Fruit fly (Drosophila melanogaster) whole organism, embryonic: Measurements from ENCODE around the gene CAH16.

Source experiments
- Atf3 ChIP-seq: fragments of 200-800 bp; sonication (Bioruptor generic); optimal IDR thresholded peaks from 3 replicates; lab custom pipeline; 2016; ENCODE audit warnings: missing biosample characterization, missing genetic modification characterization
- Blimp-1 ChIP-seq: fragments of 200-800 bp; sonication (Bioruptor generic); optimal IDR thresholded peaks from 3 replicates; lab custom pipeline; 2018; ENCODE audit warnings: missing biosample characterization, missing genetic modification characterization, mild to moderate bottlenecking, moderate library complexity, missing genetic modification reagents
- CG10366 ChIP-seq: fragments of 200-800 bp; sonication (Bioruptor generic); IDR thresholded peaks from 2 replicates; pipeline ENCODE4 v1.3.6; 2022; ENCODE audit warnings: missing biosample characterization, missing genetic modification characterization
- CG11085 ChIP-seq: fragments of 200-800 bp; sonication (Bioruptor generic); IDR thresholded peaks from 2 replicates; pipeline ENCODE4 v1.3.6; 2022; ENCODE audit warnings: missing biosample characterization, missing genetic modification characterization
- CG11723 ChIP-seq: fragments of 200-800 bp; sonication (Bioruptor generic); optimal IDR thresholded peaks from 2 replicates; lab custom pipeline; 2017; ENCODE audit warnings: missing biosample characterization, mild to moderate bottlenecking, missing genetic modification characterization
- CG12071 ChIP-seq: fragments of 200-800 bp; sonication (Bioruptor generic); optimal IDR thresholded peaks from 3 replicates; lab custom pipeline; 2018; ENCODE audit warnings: missing biosample characterization, mild to moderate bottlenecking, missing genetic modification characterization
- CG12769 ChIP-seq: fragments of 200-800 bp; sonication (Bioruptor generic); optimal IDR thresholded peaks from 2 replicates; lab custom pipeline; 2019; ENCODE audit warnings: missing biosample characterization, mild to moderate bottlenecking, missing genetic modification characterization, moderate library complexity
- CG13296 ChIP-seq: fragments of 200-800 bp; sonication (Bioruptor generic); optimal IDR thresholded peaks from 3 replicates; lab custom pipeline; 2018; ENCODE audit warnings: missing biosample characterization, mild to moderate bottlenecking, missing genetic modification characterization
- CG14965 ChIP-seq: fragments of 200-800 bp; sonication (Bioruptor generic); optimal IDR thresholded peaks from 2 replicates; lab custom pipeline; 2016; ENCODE audit warnings: missing biosample characterization, missing genetic modification characterization, borderline replicate concordance
- CG1603 ChIP-seq: fragments of 200-800 bp; sonication (Bioruptor generic); optimal IDR thresholded peaks from 2 replicates; lab custom pipeline; 2019; ENCODE audit warnings: missing biosample characterization, mild to moderate bottlenecking, missing genetic modification characterization, moderate library complexity
- CG1647 ChIP-seq: fragments of 200-800 bp; sonication (Bioruptor generic); optimal IDR thresholded peaks from 3 replicates; lab custom pipeline; 2016; ENCODE audit warnings: missing biosample characterization, missing genetic modification characterization
- CG17912 ChIP-seq: fragments of 200-800 bp; sonication (Bioruptor generic); optimal IDR thresholded peaks from 2 replicates; lab custom pipeline; 2018; ENCODE audit warnings: missing biosample characterization, mild to moderate bottlenecking, missing genetic modification characterization
- CG33557 ChIP-seq: fragments of 200-800 bp; sonication (Bioruptor generic); optimal IDR thresholded peaks from 2 replicates; lab custom pipeline; 2019; ENCODE audit warnings: missing biosample characterization, mild to moderate bottlenecking, missing genetic modification characterization, moderate library complexity
- CG42726 ChIP-seq: fragments of 200-800 bp; sonication (Bioruptor generic); IDR thresholded peaks from 2 replicates; pipeline ENCODE4 v1.3.6; 2022; ENCODE audit warnings: missing biosample characterization, missing genetic modification characterization; ENCODE audit not compliant: partially characterized antibody
- CG4360 ChIP-seq: fragments of 200-800 bp; sonication (Bioruptor generic); IDR thresholded peaks from 2 replicates; pipeline ENCODE4 v1.3.6; 2022; ENCODE audit warnings: missing biosample characterization, missing genetic modification characterization
- CG4404 ChIP-seq: fragments of 200-800 bp; sonication (Bioruptor generic); IDR thresholded peaks from 2 replicates; pipeline ENCODE4 v1.3.6; 2022; ENCODE audit warnings: missing biosample characterization, missing genetic modification characterization
- CG5245 ChIP-seq: fragments of 200-800 bp; sonication (Bioruptor generic); optimal IDR thresholded peaks from 3 replicates; lab custom pipeline; 2016; ENCODE audit warnings: missing biosample characterization, missing genetic modification characterization
- CG9609 ChIP-seq: fragments of 200-800 bp; sonication (Bioruptor generic); optimal IDR thresholded peaks from 3 replicates; lab custom pipeline; 2016; ENCODE audit warnings: missing biosample characterization, missing genetic modification characterization
- Camta ChIP-seq: fragments of 200-800 bp; sonication (Bioruptor generic); optimal IDR thresholded peaks from 2 replicates; lab custom pipeline; 2016; ENCODE audit warnings: missing biosample characterization, missing genetic modification characterization
- H2.0 ChIP-seq: fragments of 200-800 bp; sonication (Bioruptor generic); IDR thresholded peaks from 2 replicates; pipeline ENCODE4 v1.3.6; 2022; ENCODE audit warnings: missing biosample characterization, missing genetic modification characterization
- HHEX ChIP-seq: fragments of 200-800 bp; sonication (Bioruptor generic); optimal IDR thresholded peaks from 3 replicates; lab custom pipeline; 2017; ENCODE audit warnings: missing biosample characterization, mild to moderate bottlenecking, missing genetic modification characterization, missing genetic modification reagents
- Hr3 ChIP-seq: fragments of 200-800 bp; sonication (Bioruptor generic); optimal IDR thresholded peaks from 3 replicates; lab custom pipeline; 2016; ENCODE audit warnings: missing biosample characterization, missing genetic modification characterization
- Hr78 ChIP-seq, 2 experiments: fragments of 200-800 bp in 1 of 2; fragments of >200 bp in 1 of 2; sonication (Bioruptor generic) in 1 of 2; optimal IDR thresholded peaks; 2 replicates each; lab custom pipeline; 2017 to 2019; ENCODE audit warnings: missing biosample characterization in 2 of 2, missing genetic modification characterization in 2 of 2, mild to moderate bottlenecking in 1 of 2, moderate library complexity in 1 of 2
- Kr ChIP-seq: fragments of 200-800 bp; sonication (Bioruptor generic); optimal IDR thresholded peaks from 2 replicates; lab custom pipeline; 2017; ENCODE audit warnings: missing biosample characterization, mild to moderate bottlenecking, missing genetic modification characterization
- Neu2 ChIP-seq: fragments of 200-800 bp; sonication (Bioruptor generic); optimal IDR thresholded peaks from 3 replicates; lab custom pipeline; 2016; ENCODE audit warnings: missing biosample characterization, missing genetic modification characterization, borderline replicate concordance
- Nf-YC ChIP-seq: fragments of 200-800 bp; optimal IDR thresholded peaks from 3 replicates; lab custom pipeline; 2019; ENCODE audit warnings: missing biosample characterization, mild to moderate bottlenecking, missing genetic modification characterization, moderate library complexity
- Usf ChIP-seq: fragments of 200-800 bp; sonication (Bioruptor generic); optimal IDR thresholded peaks from 2 replicates; lab custom pipeline; 2017; ENCODE audit warnings: missing genotype, missing biosample characterization, missing genetic modification characterization
- Xrp1 ChIP-seq: fragments of 200-800 bp; sonication (Bioruptor generic); IDR thresholded peaks from 2 replicates; pipeline ENCODE4 v1.3.6; 2022; ENCODE audit warnings: missing biosample characterization, missing genetic modification characterization
- ac ChIP-seq: fragments of 200-800 bp; sonication (Bioruptor generic); optimal IDR thresholded peaks from 3 replicates; lab custom pipeline; 2017; ENCODE audit warnings: missing biosample characterization, mild to moderate bottlenecking, missing genetic modification characterization
- ci ChIP-seq: fragments of 200-800 bp; sonication (Bioruptor generic); IDR thresholded peaks from 3 replicates; pipeline ENCODE4 v1.3.6; 2022; ENCODE audit warnings: missing biosample characterization, missing genetic modification characterization
- corto ChIP-seq: fragments of 200-800 bp; sonication (Bioruptor generic); optimal IDR thresholded peaks from 2 replicates; lab custom pipeline; 2016; ENCODE audit warnings: missing biosample characterization, mild to moderate bottlenecking, missing genetic modification characterization, moderate library complexity
- dmrt99B ChIP-seq: fragments of 200-800 bp; sonication (Bioruptor generic); optimal IDR thresholded peaks from 2 replicates; lab custom pipeline; 2018; ENCODE audit warnings: missing biosample characterization, mild to moderate bottlenecking, missing genetic modification characterization, moderate library complexity
- ems ChIP-seq: fragments of 200-800 bp; sonication (Bioruptor generic); optimal IDR thresholded peaks from 3 replicates; lab custom pipeline; 2016; ENCODE audit warnings: missing biosample characterization, missing genetic modification characterization
- kni ChIP-seq: fragments of 200-800 bp; sonication (Bioruptor generic); optimal IDR thresholded peaks from 3 replicates; lab custom pipeline; 2017; ENCODE audit warnings: mild to moderate bottlenecking, missing biosample characterization, missing genetic modification reagents, missing genetic modification characterization
- pan ChIP-seq, 4 experiments: fragments of >200 bp in 3 of 4; fragments of 200-800 bp in 1 of 4; sonication (Bioruptor generic) in 1 of 4; optimal IDR thresholded peaks in 3 of 4; IDR thresholded peaks in 1 of 4; 2 replicates each; pipeline versions ENCODE4 v1.3.6 to Lab custom; 2017 to 2022; ENCODE audit warnings: missing biosample characterization in 2 of 4, missing genetic modification characterization in 2 of 4, mixed read lengths in 1 of 4
- pfk ChIP-seq: fragments of 200-800 bp; sonication (Bioruptor generic); optimal IDR thresholded peaks from 2 replicates; lab custom pipeline; 2018; ENCODE audit warnings: missing biosample characterization, mild to moderate bottlenecking, missing genetic modification characterization, moderate library complexity
- pita ChIP-seq: fragments of 200-800 bp; sonication (Bioruptor generic); optimal IDR thresholded peaks from 2 replicates; lab custom pipeline; 2017; ENCODE audit warnings: missing biosample characterization, mild to moderate bottlenecking, missing genetic modification characterization
- sd ChIP-seq: fragments of 200-800 bp; sonication (Bioruptor generic); optimal IDR thresholded peaks from 3 replicates; lab custom pipeline; 2018; ENCODE audit warnings: missing biosample characterization, mild to moderate bottlenecking, missing genetic modification characterization, moderate library complexity
- sens ChIP-seq: fragments of 200-800 bp; sonication (Bioruptor generic); peaks from one replicate; lab custom pipeline; 2016; ENCODE audit warnings: missing biosample characterization, missing genetic modification characterization
- so ChIP-seq: fragments of 200-800 bp; sonication (Bioruptor generic); IDR thresholded peaks from 3 replicates; pipeline ENCODE4 v1.3.6; 2022; ENCODE audit warnings: missing biosample characterization, missing genetic modification characterization
- sqz ChIP-seq: fragments of 200-800 bp; sonication (Bioruptor generic); optimal IDR thresholded peaks from 3 replicates; lab custom pipeline; 2018; ENCODE audit warnings: missing biosample characterization, mild to moderate bottlenecking, missing genetic modification characterization
- sr ChIP-seq: fragments of 200-800 bp; sonication (Bioruptor generic); IDR thresholded peaks from 3 replicates; pipeline ENCODE4 v1.3.6; 2022; ENCODE audit warnings: missing biosample characterization, missing genetic modification characterization
- vfl ChIP-seq: fragments of 200-800 bp; sonication (Bioruptor generic); optimal IDR thresholded peaks from 2 replicates; lab custom pipeline; 2016; ENCODE audit warnings: missing biosample characterization, missing genetic modification characterization
- z ChIP-seq: fragments of 200-800 bp; sonication (Bioruptor generic); IDR thresholded peaks from 3 replicates; pipeline ENCODE4 v1.3.6; 2022; ENCODE audit warnings: missing biosample characterization, missing genetic modification characterization
- zfh2 ChIP-seq: fragments of 200-800 bp; sonication (Bioruptor generic); optimal IDR thresholded peaks from 2 replicates; lab custom pipeline; 2016; ENCODE audit warnings: missing biosample characterization, missing genetic modification characterization

CAH16 gene

DNA sequence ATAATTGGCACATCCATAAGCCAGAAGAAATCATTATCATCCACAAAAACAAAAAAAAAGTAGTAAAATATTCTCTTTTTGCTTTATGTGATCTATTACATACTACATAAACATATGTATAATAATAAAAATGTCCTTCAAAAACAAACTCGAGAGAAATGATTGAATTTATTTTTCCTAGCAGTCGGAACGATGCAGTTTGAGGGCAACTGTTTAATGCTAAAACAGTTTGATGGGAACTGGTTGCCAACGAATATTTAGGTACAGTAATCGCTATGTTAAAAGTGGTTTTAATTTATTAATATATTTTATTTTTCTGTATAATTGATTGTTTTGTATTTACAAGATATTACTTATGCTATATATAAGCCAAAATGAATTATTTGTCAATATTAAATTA lies 28.9 kb upstream of the CAH16 start (continued):
- TF ChIP-seq CG42726 (GFP tag; lab: Robert Waterston, UW) (0 out of 2 replicates have a peak, but pooled peaks have one; percentile 9), ci (GFP tag; lab: Robert Waterston, UW) (no peak), pita (GFP tag; lab: Kevin White, UChicago) (peak; percentile 8), Xrp1 (GFP tag; lab: Robert Waterston, UW) (no peak)

DNA sequence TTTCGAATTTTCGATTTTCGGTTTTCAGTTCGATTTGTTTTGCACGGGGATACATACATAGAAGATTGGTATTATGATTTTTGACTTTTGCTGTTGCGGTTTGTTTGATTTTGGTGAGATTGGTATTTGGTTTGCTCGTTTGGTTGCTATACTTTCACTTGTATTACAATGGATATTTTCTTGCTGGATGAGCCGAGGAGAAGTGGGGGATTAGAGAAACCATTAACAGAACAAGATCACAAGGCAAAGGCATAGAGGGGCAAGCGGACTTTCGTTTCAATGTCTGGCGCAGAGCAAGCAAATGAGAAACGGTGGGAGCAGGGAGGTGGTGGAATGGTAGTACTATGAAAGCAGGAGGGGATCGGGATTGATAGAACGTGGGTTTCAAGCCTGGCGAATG lies 27.8 kb upstream of the CAH16 start, which contains the start of gene CG15563:
CG15563 (minus strand) TSS at position 101 of the 400 bp plus-strand sequence.
- no peak for TF ChIP-seq ac (GFP tag; lab: Kevin White, UChicago)
- TF ChIP-seq CG17912 (GFP tag; lab: Kevin White, UChicago) = no peak
- no peak for TF ChIP-seq z (GFP tag; lab: Robert Waterston, UW)
- TF ChIP-seq Atf3 (GFP tag; lab: Kevin White, UChicago) = no peak

DNA sequence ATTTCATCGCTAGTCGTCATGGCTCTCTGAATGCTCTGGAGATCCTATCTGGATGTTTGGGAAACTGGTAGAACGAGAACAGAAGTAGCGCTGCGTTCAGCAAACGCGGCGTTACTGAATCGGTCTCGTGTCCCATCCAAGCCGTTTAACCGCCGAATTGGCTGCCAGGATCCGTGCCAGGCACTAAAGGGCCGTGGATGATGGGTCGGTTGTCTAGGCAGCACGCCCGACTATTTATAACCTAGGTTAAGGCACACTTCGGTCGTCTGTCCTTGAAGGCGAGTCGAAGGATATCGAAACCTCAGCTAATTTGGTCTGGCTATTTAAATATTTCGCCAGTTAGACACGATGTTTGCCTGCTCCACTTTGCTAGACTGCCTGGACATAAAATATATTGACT lies 24.8 kb upstream of the CAH16 start, which contains the start of gene CG15564:
CG15564 (minus strand) TSS at position 101 of the 400 bp plus-strand sequence.
- TF ChIP-seq pan (optimal IDR thresholded peaks at IDR 0.05; lab: Kevin White, UChicago) (no peak), pan (GFP tag; optimal IDR thresholded peaks at IDR 0.05 in 1 of 2, IDR thresholded peaks at IDR 0.05 in 1 of 2) (peak in 1 of 2 experiments; percentile 8), Kr (no peak), sens (GFP tag; lab: Kevin White, UChicago) (peak; percentile 34), H2.0 (GFP tag; lab: Robert Waterston, UW) (no peak)

DNA sequence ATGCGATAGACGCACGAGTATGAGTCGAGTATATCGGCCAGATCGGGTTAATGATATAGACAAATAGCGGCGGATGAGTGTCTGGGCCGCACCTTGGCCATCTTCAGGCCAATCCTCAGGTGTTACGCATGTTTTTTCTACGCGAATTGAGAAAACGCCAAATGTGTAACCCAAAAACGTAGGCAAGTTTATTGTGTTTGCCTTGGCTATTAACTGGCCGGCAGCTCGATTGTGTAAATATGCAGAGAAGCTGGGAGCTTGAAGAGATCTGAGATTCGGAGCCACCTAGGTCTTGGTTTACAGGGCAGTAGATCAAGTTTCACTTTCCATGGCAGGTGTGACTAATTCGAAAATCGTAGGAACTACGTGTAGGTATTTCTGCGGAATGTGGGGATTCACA lies 20.0 kb upstream of the CAH16 start:
- TF ChIP-seq CG13296 (GFP tag; lab: Kevin White, UChicago) (no peak), pfk (no peak), corto (GFP tag; lab: Kevin White, UChicago) (no peak), CG12071 (GFP tag; lab: Kevin White, UChicago) (peak; percentile 35), CG5245 (GFP tag; lab: Kevin White, UChicago) (no peak), Neu2 (GFP tag; lab: Kevin White, UChicago) (no peak), CG14965 (GFP tag; lab: Kevin White, UChicago) (no peak), sr (GFP tag; lab: Robert Waterston, UW) (no peak), CG1603 (tag; lab: Kevin White, UChicago) (no peak), CG1647 (GFP tag; lab: Kevin White, UChicago) (no peak), CG4360 (GFP tag; lab: Robert Waterston, UW) (no peak), vfl (no peak), sd (tag; lab: Kevin White, UChicago) (peak; percentile 8), so (no peak), CG10366 (GFP tag; lab: Robert Waterston, UW) (no peak), Hr78 (GFP tag; optimal IDR thresholded peaks at IDR 0.05; lab: Kevin White, UChicago) (peak in 1 of 2 experiments; percentile 76), dmrt99B (tag; lab: Kevin White, UChicago) (no peak), CG9609 (GFP tag; lab: Kevin White, UChicago) (no peak), CG4404 (no peak), kni (GFP tag; lab: Kevin White, UChicago) (no peak), CG12769 (tag; lab: Kevin White, UChicago) (peak; percentile 1), ems (GFP tag; lab: Kevin White, UChicago) (no peak), Hr3 (GFP tag; lab: Kevin White, UChicago) (no peak), Blimp-1 (GFP tag; lab: Kevin White, UChicago) (peak; percentile 67), CG11723 (no peak), Usf (no peak), zfh2 (GFP tag; lab: Kevin White, UChicago) (peak; percentile 3), CG33557 (no peak), CG11085 (no peak), Nf-YC (tag; lab: Kevin White, UChicago) (no peak), Camta (GFP tag; lab: Kevin White, UChicago) (no peak), HHEX (GFP tag; lab: Kevin White, UChicago) (no peak), sqz (GFP tag; lab: Kevin White, UChicago) (no peak)
